Worm (Caenorhabditis elegans): ENCODE measurements around the gene rpoa-49.

The rpoa-49 gene

DNA sequence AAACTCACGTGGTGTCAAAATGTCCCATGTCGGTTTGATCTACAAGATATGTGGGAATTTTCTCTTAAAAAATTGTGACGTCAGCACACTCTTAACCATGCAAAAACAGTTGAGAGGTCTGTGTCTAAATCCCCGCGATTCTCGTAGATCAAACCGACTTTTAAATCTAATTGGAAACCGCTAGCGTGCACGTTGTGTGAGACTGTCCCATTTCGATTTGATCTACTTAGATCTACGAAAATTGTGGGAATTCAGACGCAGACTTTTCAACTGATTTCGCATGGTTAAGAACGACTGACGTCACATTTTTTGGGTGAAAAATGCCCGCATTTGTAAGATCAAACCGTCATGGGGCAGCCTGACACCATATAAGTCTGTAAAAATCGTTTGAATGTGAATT is 13.0 kb downstream of the rpoa-49 start:
- TF ChIP-seq pqm-1 (tag; optimal IDR thresholded peaks at IDR 0.05): no peak
- TF ChIP-seq snpc-4 (tag; optimal IDR thresholded peaks at IDR 0.05): no peak
- TF ChIP-seq nhr-23 (tag; optimal IDR thresholded peaks at IDR 0.05): no peak
- TF ChIP-seq nhr-76 (tag; optimal IDR thresholded peaks at IDR 0.05): no peak
- TF ChIP-seq unc-39 (tag; optimal IDR thresholded peaks at IDR 0.05): no peak
- no peak for TF ChIP-seq zag-1 (tag; optimal IDR thresholded peaks at IDR 0.05)

DNA sequence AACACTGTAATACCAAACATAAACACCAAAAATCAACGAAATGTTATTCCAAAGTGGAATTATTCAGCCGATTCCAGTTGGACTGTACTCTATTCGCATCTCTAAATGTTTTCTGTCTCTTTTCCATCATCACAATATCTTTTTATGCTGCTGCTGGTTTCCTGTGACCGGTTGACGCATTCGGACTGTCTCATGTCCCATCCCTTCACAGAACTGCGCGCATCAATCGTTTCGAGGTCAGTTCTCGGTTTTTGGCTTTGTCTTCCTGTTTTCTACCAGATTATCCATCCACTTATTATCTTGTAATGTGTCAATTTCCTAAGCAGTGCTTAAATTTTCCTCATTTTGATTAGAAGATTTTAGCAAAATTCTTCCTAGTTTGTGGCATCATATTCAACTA is 15.2 kb downstream of the rpoa-49 start:
- TF ChIP-seq nhr-25 (tag; optimal IDR thresholded peaks at IDR 0.05) (peak; percentile 78), ceh-28 (tag; optimal IDR thresholded peaks at IDR 0.05) (no peak), nhr-23 (tag; optimal IDR thresholded peaks at IDR 0.05) (peak; percentile 57)

DNA sequence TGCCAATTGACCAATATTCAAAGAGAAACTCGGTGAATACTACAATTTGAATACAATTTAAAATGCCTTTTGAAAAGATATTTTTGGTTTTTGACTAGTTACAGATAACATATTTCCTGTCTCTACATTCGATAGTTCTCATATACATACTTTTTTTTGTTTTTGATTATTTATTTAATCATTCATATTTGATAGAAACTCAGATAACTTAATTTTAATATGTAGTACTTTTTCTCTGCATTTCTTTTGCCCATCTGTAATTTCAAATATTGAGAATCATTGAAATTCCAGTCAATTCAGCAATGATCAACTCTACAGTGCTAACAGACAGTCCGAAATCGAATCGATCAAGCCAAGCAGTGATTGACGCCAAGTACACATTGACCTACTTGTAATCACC is 16.2 kb downstream of the rpoa-49 start, which contains the start of gene C23H3.2:
C23H3.2 (plus strand) TSS at position 301 of the 400 bp plus-strand sequence.
- no peak for TF ChIP-seq elt-3 (tag; optimal IDR thresholded peaks at IDR 0.05)
- no peak for TF ChIP-seq skn-1 (tag; optimal IDR thresholded peaks at IDR 0.05)
- no peak for TF ChIP-seq snpc-4 (tag; optimal IDR thresholded peaks at IDR 0.05)
- TF ChIP-seq ztf-4 (tag; optimal IDR thresholded peaks at IDR 0.05): no peak
- no peak for TF ChIP-seq lsy-12 (tag; optimal IDR thresholded peaks at IDR 0.05)
- TF ChIP-seq ceh-16 (tag; optimal IDR thresholded peaks at IDR 0.05): no peak
- TF ChIP-seq ceh-82 (tag; optimal IDR thresholded peaks at IDR 0.05): no peak
- no peak for TF ChIP-seq pha-4 (tag; optimal IDR thresholded peaks at IDR 0.05)
- TF ChIP-seq nhr-67 (tag; optimal IDR thresholded peaks at IDR 0.05): no peak
- TF ChIP-seq nhr-77 (tag; optimal IDR thresholded peaks at IDR 0.05): no peak
- TF ChIP-seq nhr-43 (tag; optimal IDR thresholded peaks at IDR 0.05; ENCODE audit: poor library complexity, severe bottlenecking): no peak
- no peak for TF ChIP-seq sea-2 (GFP tag; optimal IDR thresholded peaks at IDR 0.05)
- no peak for TF ChIP-seq hmg-11 (tag; optimal IDR thresholded peaks at IDR 0.05)
- TF ChIP-seq unc-62 (GFP tag; optimal IDR thresholded peaks at IDR 0.05): no peak
- no peak for TF ChIP-seq ztf-11 (tag; optimal IDR thresholded peaks at IDR 0.05)
- no peak for TF ChIP-seq fkh-10 (GFP tag; optimal IDR thresholded peaks at IDR 0.05)
- TF ChIP-seq ama-1 (optimal IDR thresholded peaks at IDR 0.05): no peak

DNA sequence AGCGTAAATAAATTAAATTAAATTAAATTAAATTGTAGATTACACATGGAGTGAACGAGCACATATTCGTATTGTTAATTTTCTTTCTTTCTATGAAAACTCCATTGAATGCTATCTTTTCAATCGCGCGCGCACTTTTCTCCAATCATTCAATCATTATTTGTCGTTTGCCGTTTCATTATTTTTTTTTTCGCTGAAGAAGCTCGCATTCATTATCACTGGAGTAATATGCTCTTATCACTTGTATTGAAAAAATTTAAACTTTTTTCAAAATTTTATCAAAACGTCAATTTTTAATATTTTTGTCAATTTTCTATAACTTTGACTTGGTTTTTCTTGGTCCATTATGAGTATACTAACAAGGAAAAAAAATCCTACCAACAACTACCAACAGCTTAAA is 20.6 kb downstream of the rpoa-49 start:
- TF ChIP-seq aly-2 (tag; optimal IDR thresholded peaks at IDR 0.05) (no peak), elt-2 (tag; optimal IDR thresholded peaks at IDR 0.05) (peak; percentile 45), nhr-25 (tag; optimal IDR thresholded peaks at IDR 0.05) (no peak), daf-12 (tag; optimal IDR thresholded peaks at IDR 0.05) (no peak), zag-1 (tag; optimal IDR thresholded peaks at IDR 0.05) (no peak)

DNA sequence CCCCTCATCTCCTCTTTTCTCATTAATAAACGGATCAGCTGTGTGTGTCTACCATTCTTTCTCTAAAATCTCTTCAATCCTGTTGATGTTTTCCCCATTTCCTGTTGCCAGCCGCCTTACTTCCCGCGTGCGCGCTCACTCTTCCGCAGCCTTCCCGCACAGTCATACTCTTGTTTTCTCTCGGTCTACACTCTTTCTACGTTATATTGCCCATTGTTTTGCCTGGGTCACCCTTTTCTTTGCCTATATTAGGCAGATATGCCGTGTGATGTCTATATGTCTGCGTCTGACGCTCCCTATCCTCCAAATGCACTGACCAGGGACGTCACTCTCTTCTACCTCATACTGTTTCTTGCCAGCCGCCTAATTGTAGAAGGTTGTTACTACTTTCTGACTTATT is 21.5 kb downstream of the rpoa-49 start:
- TF ChIP-seq nhr-76 (tag; optimal IDR thresholded peaks at IDR 0.05) (no peak), nhr-28 (tag; optimal IDR thresholded peaks at IDR 0.05) (no peak), ceh-16 (tag; optimal IDR thresholded peaks at IDR 0.05) (no peak), nhr-11 (tag; optimal IDR thresholded peaks at IDR 0.05) (no peak), sea-2 (GFP tag; optimal IDR thresholded peaks at IDR 0.05) (no peak), pqm-1 (tag; optimal IDR thresholded peaks at IDR 0.05) (no peak), ztf-11 (tag; optimal IDR thresholded peaks at IDR 0.05) (no peak), fkh-10 (GFP tag; optimal IDR thresholded peaks at IDR 0.05) (no peak), nhr-25 (tag; optimal IDR thresholded peaks at IDR 0.05) (peak; percentile 90), nhr-23 (tag; optimal IDR thresholded peaks at IDR 0.05) (peak; percentile 76), eor-1 (tag; optimal IDR thresholded peaks at IDR 0.05) (no peak), nfya-1 (tag; optimal IDR thresholded peaks at IDR 0.05; ENCODE audit: insufficient read depth) (peak; percentile 10), elt-3 (tag; optimal IDR thresholded peaks at IDR 0.05) (peak in 1 of 3 experiments; percentile 53), elt-2 (tag; optimal IDR thresholded peaks at IDR 0.05) (peak; percentile 3), lin-39 (tag; optimal IDR thresholded peaks at IDR 0.05) (peak; percentile 3), pha-4 (tag; optimal IDR thresholded peaks at IDR 0.05) (peak; percentile 27), unc-39 (tag; optimal IDR thresholded peaks at IDR 0.05) (no peak), daf-12 (tag; optimal IDR thresholded peaks at IDR 0.05) (no peak), hmg-11 (tag; optimal IDR thresholded peaks at IDR 0.05) (peak; percentile 56), ceh-82 (tag; optimal IDR thresholded peaks at IDR 0.05) (no peak), nhr-43 (tag; optimal IDR thresholded peaks at IDR 0.05; ENCODE audit: poor library complexity, severe bottlenecking) (peak; percentile 72), ceh-28 (tag; optimal IDR thresholded peaks at IDR 0.05) (no peak), jun-1 (tag; optimal IDR thresholded peaks at IDR 0.05) (peak; percentile 28), ama-1 (optimal IDR thresholded peaks at IDR 0.05) (no peak)
